Fruit fly (Drosophila melanogaster): ENCODE data around the gene CG14329.

CG14329 gene

dm6 chr3R:17609059-17609458, at the start of gene CG14329:
Gene CG14329 (plus strand): TSS chr3R:17609359.
- no peak for TF ChIP-seq CG17801 (GFP tag; optimal IDR thresholded peaks at IDR 0.05; ENCODE audit: partially characterized antibody)

dm6 chr3R:17561175-17561574, 48.0 kb upstream of the CG14329 start:
- TF ChIP-seq CG17801 (GFP tag; optimal IDR thresholded peaks at IDR 0.05; ENCODE audit: partially characterized antibody): no peak

dm6 chr3R:17564837-17565236, 44.3 kb upstream of the CG14329 start:
- TF ChIP-seq CG17801 (GFP tag; optimal IDR thresholded peaks at IDR 0.05; ENCODE audit: partially characterized antibody): no peak

dm6 chr3R:17566619-17567489, 42.3 kb upstream of the CG14329 start:
- TF ChIP-seq CG17801 (GFP tag; optimal IDR thresholded peaks at IDR 0.05; ENCODE audit: partially characterized antibody): no peak

- no peak for TF ChIP-seq CG17801 (GFP tag; optimal IDR thresholded peaks at IDR 0.05; ENCODE audit: partially characterized antibody)
Measured at dm6 chr3R:17583658-17584460, 25.3 kb upstream of the CG14329 start.

- TF ChIP-seq CG17801 (GFP tag; optimal IDR thresholded peaks at IDR 0.05; ENCODE audit: partially characterized antibody): no peak
Measured at dm6 chr3R:17588805-17589204, 20.4 kb upstream of the CG14329 start.

dm6 chr3R:17591831-17592230, 17.3 kb upstream of the CG14329 start:
- TF ChIP-seq CG17801 (GFP tag; optimal IDR thresholded peaks at IDR 0.05; ENCODE audit: partially characterized antibody): no peak

dm6 chr3R:17593470-17593869, 15.7 kb upstream of the CG14329 start:
- TF ChIP-seq CG17801 (GFP tag; optimal IDR thresholded peaks at IDR 0.05; ENCODE audit: partially characterized antibody): no peak

- TF ChIP-seq CG17801 (GFP tag; optimal IDR thresholded peaks at IDR 0.05; ENCODE audit: partially characterized antibody): no peak
Measured at dm6 chr3R:17594086-17594485, 15.1 kb upstream of the CG14329 start, which contains the start of gene Sgs5bis. Gene Sgs5bis (plus strand): TSS chr3R:17594386.

dm6 chr3R:17595084-17595483, 14.1 kb upstream of the CG14329 start, which contains the start of gene Sgs5:
Gene Sgs5 (plus strand): TSS chr3R:17595362.
- TF ChIP-seq CG17801 (GFP tag; optimal IDR thresholded peaks at IDR 0.05; ENCODE audit: partially characterized antibody): no peak

dm6 chr3R:17596236-17596635, 12.9 kb upstream of the CG14329 start, which contains the start of gene CG7606:
Gene CG7606 (plus strand): TSS chr3R:17596536.
- no peak for TF ChIP-seq CG17801 (GFP tag; optimal IDR thresholded peaks at IDR 0.05; ENCODE audit: partially characterized antibody)

- no peak for TF ChIP-seq CG17801 (GFP tag; optimal IDR thresholded peaks at IDR 0.05; ENCODE audit: partially characterized antibody)
Measured at dm6 chr3R:17599695-17600094, 9.5 kb upstream of the CG14329 start.

dm6 chr3R:17601866-17602265, 7.3 kb upstream of the CG14329 start:
- TF ChIP-seq CG17801 (GFP tag; optimal IDR thresholded peaks at IDR 0.05; ENCODE audit: partially characterized antibody): no peak

dm6 chr3R:17602974-17603373, 6.2 kb upstream of the CG14329 start:
- no peak for TF ChIP-seq CG17801 (GFP tag; optimal IDR thresholded peaks at IDR 0.05; ENCODE audit: partially characterized antibody)

- no peak for TF ChIP-seq CG17801 (GFP tag; optimal IDR thresholded peaks at IDR 0.05; ENCODE audit: partially characterized antibody)
Measured at dm6 chr3R:17603717-17604116, 5.4 kb upstream of the CG14329 start.
